Worm (Caenorhabditis elegans) whole organism, L4/young adult: ENCODE measurements around the gene heri-1.

Experiments
- W03F9.2 ChIP-seq: fragments of 150-350 bp; optimal IDR thresholded peaks from 2 replicates; lab custom pipeline; 2014; ENCODE audit warnings: missing biosample characterization, missing genetic modification characterization
- dao-5 ChIP-seq: sonication (generic microtip); optimal IDR thresholded peaks from 2 replicates; lab custom pipeline; 2016; ENCODE audit warnings: missing genotype, missing genetic modification characterization, moderate library complexity, missing compliant biosample characterization
- him-1 ChIP-seq: sonication (generic microtip); optimal IDR thresholded peaks from 2 replicates; lab custom pipeline; 2016; ENCODE audit warnings: missing genotype, missing genetic modification reagents, missing genetic modification characterization, missing compliant biosample characterization

DNA sequence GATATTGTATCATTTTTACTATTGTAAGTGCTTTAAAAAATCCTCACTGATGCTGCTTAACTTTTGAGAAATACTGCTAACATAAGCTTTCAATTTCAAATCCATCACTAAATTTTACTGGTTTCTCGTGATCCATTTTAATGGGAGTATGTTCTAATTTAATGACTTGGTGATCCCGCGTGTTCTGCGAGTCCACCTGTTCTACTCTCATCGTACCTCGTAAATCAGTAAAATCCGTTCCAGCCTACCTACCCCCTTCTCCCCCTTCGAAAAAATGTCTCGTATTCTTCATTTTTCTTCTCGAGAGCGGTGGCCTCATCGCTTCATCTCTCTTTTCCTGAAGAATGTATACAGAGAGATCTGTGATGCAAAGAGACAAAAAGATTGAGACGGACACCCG lies 22.5 kb upstream of the heri-1 start:
- TF ChIP-seq him-1 (tag; lab: Kevin White, UChicago) (no peak), dao-5 (tag; lab: Kevin White, UChicago) (no peak), W03F9.2 (no peak)
